Worm (Caenorhabditis elegans): Measurements from ENCODE around the gene F46F5.13.

Gene F46F5.13

ce11 chrII:770253-770652, 32.9 kb upstream of the F46F5.13 start, which contains the start of gene C08G5.6:
TSS of gene C08G5.6 (plus strand) at chrII:770553.
- TF ChIP-seq mbf-1 (tag; optimal IDR thresholded peaks at IDR 0.05), result no peak
- TF ChIP-seq elt-3 (tag; optimal IDR thresholded peaks at IDR 0.05), result no peak
- TF ChIP-seq elt-1 (tag; optimal IDR thresholded peaks at IDR 0.05), result no peak
- no peak for TF ChIP-seq zag-1 (tag; optimal IDR thresholded peaks at IDR 0.05)
- no peak for TF ChIP-seq F13H6.1 (tag; optimal IDR thresholded peaks at IDR 0.05)
- no peak for TF ChIP-seq nhr-11 (tag; optimal IDR thresholded peaks at IDR 0.05)
- TF ChIP-seq crh-2 (tag; optimal IDR thresholded peaks at IDR 0.05), result no peak
- no peak for TF ChIP-seq nhr-12 (tag; optimal IDR thresholded peaks at IDR 0.05)
- TF ChIP-seq unc-62 (GFP tag; optimal IDR thresholded peaks at IDR 0.05), result no peak
- no peak for TF ChIP-seq peb-1 (tag; optimal IDR thresholded peaks at IDR 0.05)
- TF ChIP-seq nhr-21 (tag; optimal IDR thresholded peaks at IDR 0.05), result no peak
- TF ChIP-seq lin-39 (tag; optimal IDR thresholded peaks at IDR 0.05), result no peak
- TF ChIP-seq ZK546.5 (tag; optimal IDR thresholded peaks at IDR 0.05), result no peak
- no peak for TF ChIP-seq snpc-4 (tag; optimal IDR thresholded peaks at IDR 0.05)
- no peak for TF ChIP-seq blmp-1 (tag; optimal IDR thresholded peaks at IDR 0.05; ENCODE audit: insufficient read depth)
- TF ChIP-seq ztf-11 (tag; optimal IDR thresholded peaks at IDR 0.05), result no peak
- TF ChIP-seq egl-27 (tag; optimal IDR thresholded peaks at IDR 0.05), result no peak
- no peak for TF ChIP-seq R02D3.7 (tag; optimal IDR thresholded peaks at IDR 0.05)
- TF ChIP-seq nhr-25 (tag; optimal IDR thresholded peaks at IDR 0.05), result no peak

ce11 chrII:773830-774229, 29.3 kb upstream of the F46F5.13 start:
- TF ChIP-seq nhr-237 (tag; optimal IDR thresholded peaks at IDR 0.05), result no peak
- no peak for TF ChIP-seq alr-1 (tag; optimal IDR thresholded peaks at IDR 0.05)
- TF ChIP-seq F13H6.1 (tag; optimal IDR thresholded peaks at IDR 0.05), result no peak
- TF ChIP-seq elt-1 (tag; optimal IDR thresholded peaks at IDR 0.05), result no peak
- no peak for TF ChIP-seq skn-1 (tag; optimal IDR thresholded peaks at IDR 0.05)
- no peak for TF ChIP-seq ceh-82 (tag; optimal IDR thresholded peaks at IDR 0.05)
- no peak for TF ChIP-seq gmeb-1 (tag; optimal IDR thresholded peaks at IDR 0.05)
- no peak for TF ChIP-seq ama-1 (optimal IDR thresholded peaks at IDR 0.05)
- no peak for TF ChIP-seq snpc-4 (tag; optimal IDR thresholded peaks at IDR 0.05)
- no peak for TF ChIP-seq lin-11 (tag; optimal IDR thresholded peaks at IDR 0.05)
- TF ChIP-seq unc-39 (tag; optimal IDR thresholded peaks at IDR 0.05), result no peak
- no peak for TF ChIP-seq lin-39 (tag; optimal IDR thresholded peaks at IDR 0.05)

ce11 chrII:775033-775432, 28.1 kb upstream of the F46F5.13 start, which contains the start of gene Y39F10A.1:
TSS of gene Y39F10A.1 (plus strand) at chrII:775333.
- TF ChIP-seq elt-1 (tag; optimal IDR thresholded peaks at IDR 0.05) (no peak), ZK546.5 (tag; optimal IDR thresholded peaks at IDR 0.05) (no peak), F13H6.1 (tag; optimal IDR thresholded peaks at IDR 0.05) (no peak), unc-39 (tag; optimal IDR thresholded peaks at IDR 0.05) (no peak), sem-4 (tag; optimal IDR thresholded peaks at IDR 0.05) (no peak)

- TF ChIP-seq egl-27 (tag; optimal IDR thresholded peaks at IDR 0.05) (no peak), lin-39 (tag; optimal IDR thresholded peaks at IDR 0.05) (no peak), nhr-25 (tag; optimal IDR thresholded peaks at IDR 0.05) (no peak), R02D3.7 (tag; optimal IDR thresholded peaks at IDR 0.05) (no peak), sem-4 (tag; optimal IDR thresholded peaks at IDR 0.05) (no peak), nhr-6 (tag; optimal IDR thresholded peaks at IDR 0.05) (no peak), nhr-10 (tag; optimal IDR thresholded peaks at IDR 0.05) (no peak), ztf-1 (GFP tag; conservative IDR thresholded peaks at IDR 0.05) (no peak)
These were observed 20.2 kb upstream of the F46F5.13 start, which contains the start of gene Y39F10A.3 for ce11 chrII:782903-783302. TSS of gene Y39F10A.3 (minus strand) at chrII:783003.

- no peak for TF ChIP-seq egl-27 (tag; optimal IDR thresholded peaks at IDR 0.05)
- no peak for TF ChIP-seq ztf-1 (GFP tag; conservative IDR thresholded peaks at IDR 0.05)
- no peak for TF ChIP-seq skn-1 (tag; optimal IDR thresholded peaks at IDR 0.05)
- TF ChIP-seq nhr-25 (tag; optimal IDR thresholded peaks at IDR 0.05), result no peak
- no peak for TF ChIP-seq ztf-11 (tag; optimal IDR thresholded peaks at IDR 0.05)
- TF ChIP-seq sma-9 (GFP tag; optimal IDR thresholded peaks at IDR 0.05), result no peak
- no peak for TF ChIP-seq sma-9 (tag; optimal IDR thresholded peaks at IDR 0.05)
- no peak for TF ChIP-seq nhr-21 (tag; optimal IDR thresholded peaks at IDR 0.05)
- no peak for TF ChIP-seq blmp-1 (tag; optimal IDR thresholded peaks at IDR 0.05; ENCODE audit: insufficient read depth)
- no peak for TF ChIP-seq elt-3 (tag; optimal IDR thresholded peaks at IDR 0.05)
- no peak for TF ChIP-seq unc-39 (tag; optimal IDR thresholded peaks at IDR 0.05)
- TF ChIP-seq dmd-4 (tag; optimal IDR thresholded peaks at IDR 0.05), result no peak
- no peak for TF ChIP-seq nhr-237 (tag; optimal IDR thresholded peaks at IDR 0.05)
- TF ChIP-seq mdl-1 (tag; optimal IDR thresholded peaks at IDR 0.05), result no peak
- no peak for TF ChIP-seq unc-62 (GFP tag; optimal IDR thresholded peaks at IDR 0.05)
- no peak for TF ChIP-seq elt-1 (tag; optimal IDR thresholded peaks at IDR 0.05)
- no peak for TF ChIP-seq lsy-2 (tag; optimal IDR thresholded peaks at IDR 0.05)
- no peak for TF ChIP-seq lin-13 (GFP tag; optimal IDR thresholded peaks at IDR 0.05)
- TF ChIP-seq crh-2 (tag; optimal IDR thresholded peaks at IDR 0.05), result no peak
- TF ChIP-seq nhr-23 (tag; optimal IDR thresholded peaks at IDR 0.05), result no peak
These were observed 19.6 kb upstream of the F46F5.13 start, which contains the start of gene Y39F10A.6 for ce11 chrII:783532-783931. TSS of gene Y39F10A.6 (minus strand) at chrII:783632.

Measured in whole organism, L2 larva.